Worm (Caenorhabditis elegans) whole organism, L4/young adult: ENCODE data around the gene srv-21.

Experiments
- W03F9.2 ChIP-seq: fragments of 150-350 bp; optimal IDR thresholded peaks from 2 replicates; lab custom pipeline; 2014; ENCODE audit warnings: missing biosample characterization, missing genetic modification characterization
- him-1 ChIP-seq: sonication (generic microtip); optimal IDR thresholded peaks from 2 replicates; lab custom pipeline; 2016; ENCODE audit warnings: missing genotype, missing genetic modification reagents, missing genetic modification characterization, missing compliant biosample characterization

DNA sequence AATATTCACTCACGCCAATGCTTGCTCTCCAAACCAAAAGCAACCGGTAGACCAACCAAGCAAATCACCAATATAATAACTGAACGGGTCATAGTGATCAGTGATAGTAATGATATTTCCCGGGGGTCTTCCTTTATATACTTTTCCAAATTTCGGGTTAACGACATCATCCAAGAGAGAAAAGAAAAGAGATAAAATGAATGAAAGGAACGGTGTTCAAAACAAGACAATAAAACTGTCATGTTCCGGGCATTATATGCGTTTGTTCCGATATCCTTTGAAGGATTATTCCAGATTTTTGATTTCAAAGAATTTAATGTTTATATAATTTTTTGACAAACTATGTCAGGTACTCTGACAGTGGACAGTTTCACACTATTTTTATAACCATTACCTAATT lies 10.0 kb downstream of the srv-21 start, which contains the start of gene C06E7.88:
- TF ChIP-seq him-1 (tag; lab: Kevin White, UChicago) = no peak
- no peak for TF ChIP-seq W03F9.2 (tag; lab: Kevin White, UChicago)
